6 fruit fly cellular contexts compared by ENCODE assay signal in genomic region chrX:13563483-13564443, dm6.
TF ChIP-seq lines count a peak whose summit lies in the region.

TSS of gene CG46311 (plus strand) at chrX:13563823.
TSS of gene Tpst (plus strand) at chrX:13563823.

- peak; percentile 99 to 100 for TF ChIP-seq CTCF in S2 (optimal IDR thresholded peaks at IDR 0.05; lab: Kevin White, UChicago)
- TF ChIP-seq CTCF in whole organism, embryonic (GFP tag; optimal IDR thresholded peaks at IDR 0.05; lab: Kevin White, UChicago) = peak; percentile 99

TF ChIP-seq in whole organism, adult, 20 proteins besides CTCF, POLR2A, EP300 and RAD21 (continues in another document):
- TF ChIP-seq ovo (GFP tag; optimal IDR thresholded peaks at IDR 0.05; lab: Kevin White, UChicago) (peak; percentile 36), Hr96 (GFP tag; optimal IDR thresholded peaks at IDR 0.05; lab: Kevin White, UChicago) (peak; percentile 73), tj (GFP tag; optimal IDR thresholded peaks at IDR 0.05; lab: Kevin White, UChicago) (peak; percentile 69), CG5204 (GFP tag; optimal IDR thresholded peaks at IDR 0.05; lab: Kevin White, UChicago) (peak; percentile 1), kay (GFP tag; lab: Kevin White, UChicago; ENCODE audit: borderline replicate concordance) (no peak), toe (GFP tag; optimal IDR thresholded peaks at IDR 0.05; lab: Kevin White, UChicago) (peak; percentile 16), CG11617 (GFP tag; optimal IDR thresholded peaks at IDR 0.05; lab: Kevin White, UChicago) (no peak), Crg-1 (GFP tag; optimal IDR thresholded peaks at IDR 0.05; lab: Kevin White, UChicago) (peak; percentile 71), CG33017 (tag; optimal IDR thresholded peaks at IDR 0.05; lab: Kevin White, UChicago) (no peak), cnc (optimal IDR thresholded peaks at IDR 0.05; lab: Kevin White, UChicago) (no peak), bab1 (GFP tag; optimal IDR thresholded peaks at IDR 0.05; lab: Kevin White, UChicago) (peak; percentile 92), Clk (GFP tag; optimal IDR thresholded peaks at IDR 0.05; lab: Kevin White, UChicago) (no peak), cic (GFP tag; optimal IDR thresholded peaks at IDR 0.05; lab: Kevin White, UChicago) (peak; percentile 45), CG14711 (tag; optimal IDR thresholded peaks at IDR 0.05; lab: Kevin White, UChicago) (peak; percentile 22), CG7045 (GFP tag; optimal IDR thresholded peaks at IDR 0.05; lab: Kevin White, UChicago) (no peak), CG1620 (GFP tag; optimal IDR thresholded peaks at IDR 0.05; lab: Kevin White, UChicago) (peak; percentile 62), Mnt (GFP tag; optimal IDR thresholded peaks at IDR 0.05; lab: Kevin White, UChicago) (peak; percentile 54), CG12768 (GFP tag; optimal IDR thresholded peaks at IDR 0.05; lab: Kevin White, UChicago) (no peak)

TF ChIP-seq in whole organism, embryonic, 481 proteins besides CTCF, POLR2A, EP300 and RAD21 (continues in another document):
- TF ChIP-seq Nf-YA (GFP tag; IDR thresholded peaks at IDR 0.05; lab: Robert Waterston, UW) (no peak), CG3407 (GFP tag; optimal IDR thresholded peaks at IDR 0.05; lab: Kevin White, UChicago) (no peak), unc-4 (GFP tag; IDR thresholded peaks at IDR 0.05; lab: Robert Waterston, UW; ENCODE audit: partially characterized antibody) (0 out of 2 replicates have a peak, but pooled peaks have one; percentile 34), NfI (GFP tag; optimal IDR thresholded peaks at IDR 0.05; lab: Kevin White, UChicago) (peak; percentile 59), D19A (tag; optimal IDR thresholded peaks at IDR 0.05; lab: Kevin White, UChicago) (no peak), CG32772 (GFP tag; IDR thresholded peaks at IDR 0.05; lab: Robert Waterston, UW) (peak; percentile 68), gcm2 (GFP tag; optimal IDR thresholded peaks at IDR 0.05; lab: Kevin White, UChicago) (no peak), Adf1 (GFP tag; IDR thresholded peaks at IDR 0.05; lab: Robert Waterston, UW) (peak; percentile 89), ci (GFP tag; IDR thresholded peaks at IDR 0.05; lab: Robert Waterston, UW) (peak; percentile 75), Mrtf (GFP tag; IDR thresholded peaks at IDR 0.05; lab: Robert Waterston, UW) (peak; percentile 54; the same call in 2 of the 3 replicates), Kr (GFP tag; optimal IDR thresholded peaks at IDR 0.05; lab: Kevin White, UChicago) (no peak), CG17328 (GFP tag; IDR thresholded peaks at IDR 0.05; lab: Robert Waterston, UW) (peak; percentile 77), phol (tag; optimal IDR thresholded peaks at IDR 0.05; lab: Kevin White, UChicago) (peak; percentile 37), gro (GFP tag; optimal IDR thresholded peaks at IDR 0.05; lab: Kevin White, UChicago) (peak; percentile 4), CG13775 (GFP tag; optimal IDR thresholded peaks at IDR 0.05; lab: Kevin White, UChicago) (peak; percentile 10), CG9817 (tag; optimal IDR thresholded peaks at IDR 0.05; lab: Kevin White, UChicago) (peak; percentile 56), p53 (GFP tag; optimal IDR thresholded peaks at IDR 0.05; lab: Kevin White, UChicago) (peak; percentile 64), ken (GFP tag; IDR thresholded peaks at IDR 0.05; lab: Robert Waterston, UW) (peak; percentile 54; the same call in 1 of the 3 replicates)

TF ChIP-seq in whole organism, prepupa, 60 proteins besides CTCF, POLR2A, EP300 and RAD21 (continues in another document):
- TF ChIP-seq CG32006 (GFP tag; optimal IDR thresholded peaks at IDR 0.05; lab: Kevin White, UChicago) (no peak), Lpt (GFP tag; optimal IDR thresholded peaks at IDR 0.05; lab: Kevin White, UChicago) (no peak), achi (GFP tag; optimal IDR thresholded peaks at IDR 0.05; lab: Kevin White, UChicago) (no peak), net (GFP tag; optimal IDR thresholded peaks at IDR 0.05; lab: Kevin White, UChicago) (peak; percentile 42), CG8632 (GFP tag; optimal IDR thresholded peaks at IDR 0.05; lab: Kevin White, UChicago) (no peak), CG6276 (GFP tag; optimal IDR thresholded peaks at IDR 0.05; lab: Kevin White, UChicago) (no peak), eg (GFP tag; IDR thresholded peaks at IDR 0.05; lab: Robert Waterston, UW) (peak; percentile 47; the same call in 1 of the 3 replicates), ss (GFP tag; optimal IDR thresholded peaks at IDR 0.05; lab: Kevin White, UChicago) (peak; percentile 22 to 81), dsx (GFP tag; optimal IDR thresholded peaks at IDR 0.05; lab: Kevin White, UChicago; ENCODE audit: poor library complexity, severe bottlenecking) (peak; percentile 99), Ets21C (GFP tag; optimal IDR thresholded peaks at IDR 0.05; lab: Kevin White, UChicago) (no peak), Ets96B (tag; optimal IDR thresholded peaks at IDR 0.05; lab: Kevin White, UChicago) (no peak), CG8319 (GFP tag; optimal IDR thresholded peaks at IDR 0.05; lab: Kevin White, UChicago) (no peak), salr (GFP tag; optimal IDR thresholded peaks at IDR 0.05; lab: Kevin White, UChicago) (no peak), fd59A (GFP tag; optimal IDR thresholded peaks at IDR 0.05; lab: Kevin White, UChicago) (no peak), CG1621 (tag; optimal IDR thresholded peaks at IDR 0.05; lab: Kevin White, UChicago) (peak; percentile 27), topi (GFP tag; optimal IDR thresholded peaks at IDR 0.05; lab: Kevin White, UChicago) (peak; percentile 12), CG6792 (GFP tag; optimal IDR thresholded peaks at IDR 0.05; lab: Kevin White, UChicago) (no peak), Hr39 (GFP tag; optimal IDR thresholded peaks at IDR 0.05; lab: Kevin White, UChicago) (peak; percentile 63), Hr4 (GFP tag; optimal IDR thresholded peaks at IDR 0.05; lab: Kevin White, UChicago) (no peak)

TF ChIP-seq in whole organism, pupa, 21 proteins besides CTCF, POLR2A, EP300 and RAD21:
- peak; percentile 23 for TF ChIP-seq CG13204 (GFP tag; optimal IDR thresholded peaks at IDR 0.05; lab: Kevin White, UChicago)
- peak; percentile 22 for TF ChIP-seq EcR (GFP tag; optimal IDR thresholded peaks at IDR 0.05; lab: Kevin White, UChicago)
- TF ChIP-seq CG8301 (tag; optimal IDR thresholded peaks at IDR 0.05; lab: Kevin White, UChicago) = no peak
- peak; percentile 15 for TF ChIP-seq Snoo (tag; optimal IDR thresholded peaks at IDR 0.05; lab: Kevin White, UChicago)
- TF ChIP-seq CG4496 (GFP tag; IDR thresholded peaks at IDR 0.05; lab: Robert Waterston, UW) = peak; percentile 41; the same call in 2 of the 3 replicates
- TF ChIP-seq gl (tag; optimal IDR thresholded peaks at IDR 0.05; lab: Kevin White, UChicago) = no peak
- TF ChIP-seq CG12605 (GFP tag; IDR thresholded peaks at IDR 0.05; lab: Robert Waterston, UW) = peak; percentile 63; the same call in 1 of the 2 replicates

TF ChIP-seq in whole organism, wandering third instar larva, 38 proteins besides CTCF, POLR2A, EP300 and RAD21 (continues in another document):
- peak; percentile 47 for TF ChIP-seq tai (GFP tag; optimal IDR thresholded peaks at IDR 0.05; lab: Kevin White, UChicago)
- TF ChIP-seq Hr78 (GFP tag; optimal IDR thresholded peaks at IDR 0.05; lab: Kevin White, UChicago) = no peak
- no peak for TF ChIP-seq CG32264 (GFP tag; optimal IDR thresholded peaks at IDR 0.05; lab: Kevin White, UChicago)
- TF ChIP-seq CG9705 (GFP tag; optimal IDR thresholded peaks at IDR 0.05; lab: Kevin White, UChicago) = peak; percentile 22
- TF ChIP-seq jim (GFP tag; optimal IDR thresholded peaks at IDR 0.05; lab: Kevin White, UChicago) = no peak
- TF ChIP-seq brk (GFP tag; optimal IDR thresholded peaks at IDR 0.05; lab: Kevin White, UChicago) = no peak
- no peak for TF ChIP-seq N (GFP tag; optimal IDR thresholded peaks at IDR 0.05; lab: Kevin White, UChicago)
- TF ChIP-seq dmrt93B (GFP tag; optimal IDR thresholded peaks at IDR 0.05; lab: Kevin White, UChicago) = no peak
- no peak for TF ChIP-seq Rel (GFP tag; optimal IDR thresholded peaks at IDR 0.05; lab: Kevin White, UChicago)
- TF ChIP-seq Rel (tag; optimal IDR thresholded peaks at IDR 0.05; lab: Kevin White, UChicago) = peak; percentile 50
- TF ChIP-seq psq (GFP tag; optimal IDR thresholded peaks at IDR 0.05; lab: Kevin White, UChicago) = peak; percentile 41
- peak; percentile 1 for TF ChIP-seq Jra (GFP tag; optimal IDR thresholded peaks at IDR 0.05; lab: Kevin White, UChicago)
- TF ChIP-seq CrebA (GFP tag; optimal IDR thresholded peaks at IDR 0.05; lab: Kevin White, UChicago; ENCODE audit: borderline replicate concordance) = no peak
- TF ChIP-seq sv (GFP tag; optimal IDR thresholded peaks at IDR 0.05; lab: Kevin White, UChicago) = peak; percentile 24
- TF ChIP-seq Hnf4 (GFP tag; optimal IDR thresholded peaks at IDR 0.05; lab: Kevin White, UChicago) = peak; percentile 48
- peak; percentile 40 for TF ChIP-seq fru (GFP tag; optimal IDR thresholded peaks at IDR 0.05; lab: Kevin White, UChicago)
- TF ChIP-seq sage (GFP tag; optimal IDR thresholded peaks at IDR 0.05; lab: Kevin White, UChicago) = no peak
- no peak for TF ChIP-seq usp (GFP tag; optimal IDR thresholded peaks at IDR 0.05; lab: Kevin White, UChicago)
- no peak for TF ChIP-seq Mio (GFP tag; optimal IDR thresholded peaks at IDR 0.05; lab: Kevin White, UChicago)
- TF ChIP-seq lola (GFP tag; optimal IDR thresholded peaks at IDR 0.05; lab: Kevin White, UChicago) = no peak
- TF ChIP-seq br (GFP tag; optimal IDR thresholded peaks at IDR 0.05; lab: Kevin White, UChicago) = peak; percentile 35
- peak; percentile 28 for TF ChIP-seq ey (GFP tag; optimal IDR thresholded peaks at IDR 0.05; lab: Kevin White, UChicago)
- TF ChIP-seq h (GFP tag; optimal IDR thresholded peaks at IDR 0.05; lab: Kevin White, UChicago) = peak; percentile 54
- no peak for TF ChIP-seq pan (optimal IDR thresholded peaks at IDR 0.05; lab: Kevin White, UChicago)
- no peak for TF ChIP-seq GATAd (GFP tag; optimal IDR thresholded peaks at IDR 0.05; lab: Kevin White, UChicago)
- TF ChIP-seq Sp1 (GFP tag; optimal IDR thresholded peaks at IDR 0.05; lab: Kevin White, UChicago) = peak; percentile 49
- no peak for TF ChIP-seq Dfd (GFP tag; optimal IDR thresholded peaks at IDR 0.05; lab: Kevin White, UChicago)
- TF ChIP-seq Dif (GFP tag; optimal IDR thresholded peaks at IDR 0.05; lab: Kevin White, UChicago; ENCODE audit: partially characterized antibody) = peak; percentile 44
- TF ChIP-seq HLH106 (tag; optimal IDR thresholded peaks at IDR 0.05; lab: Kevin White, UChicago) = peak; percentile 43
- peak; percentile 71 for TF ChIP-seq Myc (optimal IDR thresholded peaks at IDR 0.05; lab: Kevin White, UChicago)
- peak; percentile 9 for TF ChIP-seq Hr83 (GFP tag; optimal IDR thresholded peaks at IDR 0.05; lab: Kevin White, UChicago; ENCODE audit: poor library complexity, severe bottlenecking)
- TF ChIP-seq dsf (GFP tag; optimal IDR thresholded peaks at IDR 0.05; lab: Kevin White, UChicago; ENCODE audit: borderline replicate concordance) = no peak
- no peak for TF ChIP-seq Vsx2 (GFP tag; optimal IDR thresholded peaks at IDR 0.05; lab: Kevin White, UChicago; ENCODE audit: partially characterized antibody)
- TF ChIP-seq rgr (GFP tag; optimal IDR thresholded peaks at IDR 0.05; lab: Kevin White, UChicago) = peak; percentile 46
